Fruit fly (Drosophila melanogaster) whole organism, embryonic: ENCODE results near the gene lectin-33A.
A peak's percentile ranks its signal among the peaks of the same experiment; 100 is the strongest.

ENCODE experiments used
- Awh ChIP-seq: fragments of 200-800 bp; sonication (Bioruptor generic); IDR thresholded peaks from 2 replicates; pipeline ENCODE4, ENCODE4 v1.3.6; 2022; ENCODE audit warnings: missing biosample characterization, missing genetic modification characterization
- Bteb2 ChIP-seq: fragments of 200-800 bp; sonication (Bioruptor generic); optimal IDR thresholded peaks from 2 replicates; lab custom pipeline; 2016; ENCODE audit warnings: missing biosample characterization, missing genetic modification characterization
- CG10147 ChIP-seq: fragments of 200-800 bp; sonication (Bioruptor generic); optimal IDR thresholded peaks from 2 replicates; lab custom pipeline; 2019; ENCODE audit warnings: missing biosample characterization, mild to moderate bottlenecking, missing genetic modification characterization, moderate library complexity
- CG10543 ChIP-seq: fragments of 200-800 bp; sonication (Bioruptor generic); optimal IDR thresholded peaks from 3 replicates; lab custom pipeline; 2017; ENCODE audit warnings: missing biosample characterization, mild to moderate bottlenecking, missing genetic modification characterization, moderate library complexity
- CG12219 ChIP-seq: fragments of 200-800 bp; sonication (Bioruptor generic); optimal IDR thresholded peaks from 3 replicates; lab custom pipeline; 2018; ENCODE audit warnings: missing biosample characterization, mild to moderate bottlenecking, missing genetic modification characterization
- CG12236 ChIP-seq: fragments of 200-800 bp; sonication (Bioruptor generic); optimal IDR thresholded peaks from 2 replicates; lab custom pipeline; 2016; ENCODE audit warnings: missing biosample characterization, missing genetic modification characterization
- CG13287 ChIP-seq: fragments of 200-800 bp; sonication (Bioruptor generic); IDR thresholded peaks from 2 replicates; pipeline ENCODE4 v1.3.6; 2022; ENCODE audit warnings: missing biosample characterization, missing genetic modification characterization; ENCODE audit not compliant: partially characterized antibody
- CG15073 ChIP-seq: fragments of 200-800 bp; sonication (Bioruptor generic); optimal IDR thresholded peaks from 2 replicates; lab custom pipeline; 2016; ENCODE audit warnings: missing biosample characterization, missing genetic modification characterization
- CG15479 ChIP-seq: fragments of 200-800 bp; sonication (Bioruptor generic); optimal IDR thresholded peaks from 3 replicates; lab custom pipeline; 2019; ENCODE audit warnings: missing biosample characterization, mild to moderate bottlenecking, missing genetic modification characterization, moderate library complexity
- CG18599 ChIP-seq: fragments of 200-800 bp; sonication (Bioruptor generic); optimal IDR thresholded peaks from 3 replicates; lab custom pipeline; 2017; ENCODE audit warnings: missing biosample characterization, missing genetic modification characterization, mild to moderate bottlenecking, moderate library complexity, missing genetic modification reagents
- CG2129 ChIP-seq: fragments of 200-800 bp; sonication (Bioruptor generic); IDR thresholded peaks from 2 replicates; pipeline ENCODE4 v1.3.6; 2022; ENCODE audit warnings: missing biosample characterization, missing genetic modification characterization; ENCODE audit not compliant: partially characterized antibody
- CG3065 ChIP-seq: fragments of 200-800 bp; sonication (Bioruptor generic); optimal IDR thresholded peaks from 2 replicates; lab custom pipeline; 2016; ENCODE audit warnings: missing biosample characterization, missing genetic modification characterization
- CG34376 ChIP-seq: fragments of 200-800 bp; sonication (Bioruptor generic); optimal IDR thresholded peaks from 2 replicates; lab custom pipeline; 2018; ENCODE audit warnings: missing biosample characterization, mild to moderate bottlenecking, missing genetic modification characterization
- CG3838 ChIP-seq: fragments of 200-800 bp; sonication (Bioruptor generic); optimal IDR thresholded peaks from 3 replicates; lab custom pipeline; 2016; ENCODE audit warnings: missing biosample characterization, missing genetic modification characterization
- CG4282 ChIP-seq: fragments of 200-800 bp; sonication (Bioruptor generic); optimal IDR thresholded peaks from 2 replicates; lab custom pipeline; 2016; ENCODE audit warnings: missing biosample characterization, missing genetic modification characterization
- CG4707 ChIP-seq: fragments of 200-800 bp; sonication (Bioruptor generic); optimal IDR thresholded peaks from 2 replicates; lab custom pipeline; 2018; ENCODE audit warnings: missing biosample characterization, mild to moderate bottlenecking, missing genetic modification characterization, moderate library complexity
- CG6689 ChIP-seq: fragments of 200-800 bp; sonication (Bioruptor generic); IDR thresholded peaks from 2 replicates; pipeline ENCODE4 v1.3.6; 2022; ENCODE audit warnings: missing biosample characterization, missing genetic modification characterization
- CG8944 ChIP-seq: fragments of 200-800 bp; sonication (Bioruptor generic); optimal IDR thresholded peaks from 3 replicates; lab custom pipeline; 2016; ENCODE audit warnings: missing biosample characterization, missing genetic modification characterization
- CG9797 ChIP-seq: fragments of 200-800 bp; sonication (Bioruptor generic); optimal IDR thresholded peaks from 3 replicates; lab custom pipeline; 2018; ENCODE audit warnings: missing biosample characterization, mild to moderate bottlenecking, missing genetic modification characterization
- CG9817 ChIP-seq: fragments of 200-800 bp; sonication (Bioruptor generic); optimal IDR thresholded peaks from 2 replicates; lab custom pipeline; 2018; ENCODE audit warnings: missing biosample characterization, mild to moderate bottlenecking, missing genetic modification characterization, moderate library complexity
- D ChIP-seq, 2 experiments: fragments of 200-800 bp in 1 of 2; fragments of >200 bp in 1 of 2; sonication (Bioruptor generic) in 1 of 2; optimal IDR thresholded peaks; 2 replicates in 1 of 2; 3 replicates in 1 of 2; lab custom pipeline; 2017; ENCODE audit warnings: mild to moderate bottlenecking in 1 of 2, missing biosample characterization in 1 of 2, missing genetic modification characterization in 1 of 2, missing genetic modification reagents in 1 of 2
- ERR ChIP-seq: fragments of 200-800 bp; sonication (Bioruptor generic); optimal IDR thresholded peaks from 2 replicates; lab custom pipeline; 2016; ENCODE audit warnings: missing biosample characterization, missing genetic modification characterization
- Fer2 ChIP-seq: fragments of 200-800 bp; sonication (Bioruptor generic); optimal IDR thresholded peaks from 2 replicates; lab custom pipeline; 2018; ENCODE audit warnings: missing biosample characterization, mild to moderate bottlenecking, missing genetic modification characterization, moderate library complexity
- HLH54F ChIP-seq: fragments of 200-800 bp; sonication (Bioruptor generic); optimal IDR thresholded peaks from 3 replicates; lab custom pipeline; 2016; ENCODE audit warnings: missing biosample characterization, missing genetic modification characterization
- Max ChIP-seq: fragments of 200-800 bp; sonication (Bioruptor generic); optimal IDR thresholded peaks from 2 replicates; lab custom pipeline; 2016; ENCODE audit warnings: missing biosample characterization, mild to moderate bottlenecking, missing genetic modification characterization
- NC2β ChIP-seq: fragments of 200-800 bp; sonication (Bioruptor generic); optimal IDR thresholded peaks from 2 replicates; lab custom pipeline; 2016; ENCODE audit warnings: missing biosample characterization, missing genetic modification characterization
- Scr ChIP-seq: fragments of 200-800 bp; sonication (Bioruptor generic); IDR thresholded peaks from 2 replicates; pipeline ENCODE4 v1.3.6; 2022; ENCODE audit warnings: missing biosample characterization, missing genetic modification characterization; ENCODE audit not compliant: partially characterized antibody
- Sin3A ChIP-seq: fragments of >200 bp; optimal IDR thresholded peaks from 2 replicates; lab custom pipeline; 2018
- bbx ChIP-seq: fragments of 200-800 bp; sonication (Bioruptor generic); IDR thresholded peaks from 2 replicates; pipeline ENCODE4 v1.3.6; 2022; ENCODE audit warnings: missing biosample characterization, missing genetic modification characterization; ENCODE audit not compliant: partially characterized antibody
- bcd ChIP-seq: fragments of 200-800 bp; sonication (Bioruptor generic); optimal IDR thresholded peaks from 2 replicates; lab custom pipeline; 2017; ENCODE audit warnings: missing biosample characterization, mild to moderate bottlenecking, missing genetic modification characterization
- bigmax ChIP-seq: fragments of 200-800 bp; sonication (Bioruptor generic); optimal IDR thresholded peaks from 2 replicates; lab custom pipeline; 2018; ENCODE audit warnings: missing biosample characterization, mild to moderate bottlenecking, missing genetic modification characterization
- bsh ChIP-seq, 2 experiments: fragments of 200-800 bp; sonication (Bioruptor generic); optimal IDR thresholded peaks; 2 replicates each; lab custom pipeline; 2017 to 2018; ENCODE audit warnings: mild to moderate bottlenecking in 2 of 2, missing biosample characterization in 2 of 2, missing genetic modification characterization in 2 of 2, moderate library complexity in 1 of 2
- caup ChIP-seq: fragments of 200-800 bp; sonication (Bioruptor generic); optimal IDR thresholded peaks from 3 replicates; lab custom pipeline; 2017; ENCODE audit warnings: missing biosample characterization, mild to moderate bottlenecking, missing genetic modification characterization, moderate library complexity; ENCODE audit not compliant: severe bottlenecking
- cg ChIP-seq: fragments of 200-800 bp; sonication (Bioruptor generic); optimal IDR thresholded peaks from 3 replicates; lab custom pipeline; 2019; ENCODE audit warnings: missing biosample characterization, mild to moderate bottlenecking, missing genetic modification characterization, moderate library complexity
- ci ChIP-seq: fragments of 200-800 bp; sonication (Bioruptor generic); IDR thresholded peaks from 3 replicates; pipeline ENCODE4 v1.3.6; 2022; ENCODE audit warnings: missing biosample characterization, missing genetic modification characterization
- croc ChIP-seq: fragments of 200-800 bp; sonication (Bioruptor generic); conservative IDR thresholded peaks from 3 replicates; pipeline ENCODE4 v1.3.6; 2022; ENCODE audit warnings: missing biosample characterization, missing genetic modification characterization
- ems ChIP-seq: fragments of 200-800 bp; sonication (Bioruptor generic); optimal IDR thresholded peaks from 3 replicates; lab custom pipeline; 2016; ENCODE audit warnings: missing biosample characterization, missing genetic modification characterization
- eve ChIP-seq, 2 experiments: fragments of >200 bp; optimal IDR thresholded peaks; 2 replicates each; lab custom pipeline; 2017; ENCODE audit warnings: missing biosample characterization in 2 of 2, missing genetic modification characterization in 2 of 2
- kay ChIP-seq: fragments of 200-800 bp; sonication (Bioruptor generic); optimal IDR thresholded peaks from 2 replicates; lab custom pipeline; 2016; ENCODE audit warnings: missing biosample characterization, missing genetic modification characterization
- nerfin-1 ChIP-seq: fragments of 200-800 bp; sonication (Bioruptor generic); optimal IDR thresholded peaks from 3 replicates; lab custom pipeline; 2019; ENCODE audit warnings: missing biosample characterization, mild to moderate bottlenecking, missing genetic modification characterization, moderate library complexity
- pros ChIP-seq: fragments of 200-800 bp; sonication (Bioruptor generic); optimal IDR thresholded peaks from 3 replicates; lab custom pipeline; 2019; ENCODE audit warnings: missing biosample characterization, mild to moderate bottlenecking, missing genetic modification characterization, moderate library complexity
- scrt ChIP-seq: fragments of 200-800 bp; sonication (Bioruptor generic); optimal IDR thresholded peaks from 2 replicates; lab custom pipeline; 2018; ENCODE audit warnings: missing biosample characterization, mild to moderate bottlenecking, missing genetic modification characterization, moderate library complexity
- sens-2 ChIP-seq: fragments of 200-800 bp; sonication (Bioruptor generic); IDR thresholded peaks from 2 replicates; pipeline ENCODE4 v1.3.6; 2022; ENCODE audit warnings: missing biosample characterization, missing genetic modification characterization
- sima ChIP-seq: fragments of 200-800 bp; sonication (Bioruptor generic); optimal IDR thresholded peaks from 2 replicates; lab custom pipeline; 2016; ENCODE audit warnings: missing biosample characterization, missing genetic modification characterization
- tgo ChIP-seq: fragments of 200-800 bp; sonication (Bioruptor generic); IDR thresholded peaks from 3 replicates; pipeline ENCODE4 v1.3.6; 2022; ENCODE audit warnings: missing biosample characterization, missing genetic modification characterization
- tll ChIP-seq, 2 experiments: fragments of 200-800 bp in 1 of 2; fragments of >200 bp in 1 of 2; sonication (Bioruptor generic) in 1 of 2; optimal IDR thresholded peaks; 2 replicates each; lab custom pipeline; 2017 to 2019; ENCODE audit warnings: missing biosample characterization in 2 of 2, missing genetic modification characterization in 2 of 2, mild to moderate bottlenecking in 1 of 2, moderate library complexity in 1 of 2
- tup ChIP-seq: fragments of 200-800 bp; sonication (Bioruptor generic); optimal IDR thresholded peaks from 2 replicates; lab custom pipeline; 2016; ENCODE audit warnings: missing biosample characterization, mild to moderate bottlenecking, missing genetic modification characterization, moderate library complexity
- twi ChIP-seq: fragments of 200-800 bp; optimal IDR thresholded peaks from 2 replicates; lab custom pipeline; 2019; ENCODE audit warnings: missing biosample characterization, mild to moderate bottlenecking, missing genetic modification characterization, moderate library complexity
- yki ChIP-seq: fragments of >200 bp; optimal IDR thresholded peaks from 3 replicates; lab custom pipeline; 2018

Gene lectin-33A

dm6 chr2L:10967257-10968008 is 34.4 kb upstream of the lectin-33A start (continued):
- TF ChIP-seq Max = peak; percentile 13
- no peak for TF ChIP-seq bbx (GFP tag; lab: Robert Waterston, UW)
- no peak for TF ChIP-seq nerfin-1 (tag; lab: Kevin White, UChicago)
- no peak for TF ChIP-seq CG12219 (GFP tag; lab: Kevin White, UChicago)
- peak; percentile 49 for TF ChIP-seq Awh (GFP tag; lab: Robert Waterston, UW)
- no peak for TF ChIP-seq bcd (GFP tag; lab: Kevin White, UChicago)
- TF ChIP-seq CG9797 = no peak
- TF ChIP-seq CG4707 = peak; percentile 96
- no peak for TF ChIP-seq sima (GFP tag; lab: Kevin White, UChicago)
- TF ChIP-seq ems (GFP tag; lab: Kevin White, UChicago) = no peak
- no peak for TF ChIP-seq sens-2 (GFP tag; lab: Robert Waterston, UW)
- TF ChIP-seq CG10147 = no peak
- TF ChIP-seq Fer2 (tag; lab: Kevin White, UChicago) = no peak
- TF ChIP-seq HLH54F (GFP tag; lab: Kevin White, UChicago) = no peak
- no peak for TF ChIP-seq CG8944
- TF ChIP-seq CG15073 (GFP tag; lab: Kevin White, UChicago) = no peak
- TF ChIP-seq CG3065 = peak; percentile 19
- no peak for TF ChIP-seq NC2β
- no peak for TF ChIP-seq croc
- TF ChIP-seq kay (GFP tag; lab: Kevin White, UChicago) = no peak
- TF ChIP-seq eve (GFP tag; optimal IDR thresholded peaks at IDR 0.05; lab: Kevin White, UChicago) = no peak
- peak; percentile 36 for TF ChIP-seq CG18599 (GFP tag; lab: Kevin White, UChicago)
- no peak for TF ChIP-seq caup
- TF ChIP-seq cg (GFP tag; lab: Kevin White, UChicago) = peak; percentile 87
- TF ChIP-seq CG12236 (GFP tag; lab: Kevin White, UChicago) = no peak
- TF ChIP-seq bigmax (GFP tag; lab: Kevin White, UChicago) = no peak
- no peak for TF ChIP-seq tll (GFP tag; optimal IDR thresholded peaks at IDR 0.05; lab: Kevin White, UChicago)
- peak; percentile 40 for TF ChIP-seq CG4282 (GFP tag; lab: Kevin White, UChicago)
- TF ChIP-seq D (optimal IDR thresholded peaks at IDR 0.05; lab: Kevin White, UChicago) = no peak
- no peak for TF ChIP-seq D (GFP tag; optimal IDR thresholded peaks at IDR 0.05; lab: Kevin White, UChicago)
- TF ChIP-seq Sin3A (lab: Kevin White, UChicago) = peak; percentile 4
- no peak for TF ChIP-seq pros (GFP tag; lab: Kevin White, UChicago)
- TF ChIP-seq Bteb2 = no peak
- TF ChIP-seq tgo (GFP tag; lab: Robert Waterston, UW) = no peak
- no peak; the same call in 1 of the 2 replicates for TF ChIP-seq Scr (GFP tag; lab: Robert Waterston, UW)
- TF ChIP-seq CG10543 (GFP tag; lab: Kevin White, UChicago) = peak; percentile 47
- no peak for TF ChIP-seq CG6689
- TF ChIP-seq CG3838 = no peak
- no peak for TF ChIP-seq CG2129 (GFP tag; lab: Robert Waterston, UW)
- TF ChIP-seq twi (tag; lab: Kevin White, UChicago) = no peak
- TF ChIP-seq ERR (GFP tag; lab: Kevin White, UChicago) = peak; percentile 13
- no peak for TF ChIP-seq CG9817 (tag; lab: Kevin White, UChicago)
- peak; percentile 52 for TF ChIP-seq CG15479 (GFP tag; lab: Kevin White, UChicago)
- TF ChIP-seq bsh (GFP tag; optimal IDR thresholded peaks at IDR 0.05; lab: Kevin White, UChicago) = peak; percentile 23 to 66
- 0 out of 3 replicates have a peak, but pooled peaks have one; percentile 54 for TF ChIP-seq ci
- no peak for TF ChIP-seq yki (lab: Kevin White, UChicago)
- TF ChIP-seq CG13287 (GFP tag; lab: Robert Waterston, UW) = no peak
- TF ChIP-seq tup (GFP tag; lab: Kevin White, UChicago) = no peak
- peak; percentile 15 for TF ChIP-seq CG34376 (GFP tag; lab: Kevin White, UChicago)
- peak; percentile 16 for TF ChIP-seq scrt
